ENCODE assay signal across 4 fruit fly cellular contexts in genomic region chrX:2713776-2714175, dm6.
TF ChIP-seq lines count a peak whose summit lies in the region.

TSS of gene CG2685 (minus strand) at chrX:2713960.
TSS of gene CG2694 (plus strand) at chrX:2714079.

- no peak for TF ChIP-seq CTCF in whole organism, embryonic (GFP tag; optimal IDR thresholded peaks at IDR 0.05; lab: Kevin White, UChicago)

TF ChIP-seq in whole organism, adult, 20 proteins besides CTCF, POLR2A, EP300 and RAD21:
- no peak for TF ChIP-seq toe (GFP tag; optimal IDR thresholded peaks at IDR 0.05; lab: Kevin White, UChicago)
- TF ChIP-seq CG5204 (GFP tag; optimal IDR thresholded peaks at IDR 0.05; lab: Kevin White, UChicago) = no peak
- peak; percentile 20 for TF ChIP-seq bab1 (GFP tag; optimal IDR thresholded peaks at IDR 0.05; lab: Kevin White, UChicago)
- no peak for TF ChIP-seq tj (GFP tag; optimal IDR thresholded peaks at IDR 0.05; lab: Kevin White, UChicago)
- TF ChIP-seq CG7101 (tag; optimal IDR thresholded peaks at IDR 0.05; lab: Kevin White, UChicago) = peak; percentile 20
- TF ChIP-seq Hr96 (GFP tag; optimal IDR thresholded peaks at IDR 0.05; lab: Kevin White, UChicago) = no peak
- TF ChIP-seq pad (GFP tag; optimal IDR thresholded peaks at IDR 0.05; lab: Kevin White, UChicago) = peak; percentile 9
- no peak for TF ChIP-seq CG11617 (GFP tag; optimal IDR thresholded peaks at IDR 0.05; lab: Kevin White, UChicago)
- TF ChIP-seq Mnt (GFP tag; optimal IDR thresholded peaks at IDR 0.05; lab: Kevin White, UChicago) = peak; percentile 45
- TF ChIP-seq CG1620 (GFP tag; optimal IDR thresholded peaks at IDR 0.05; lab: Kevin White, UChicago) = peak; percentile 0
TF ChIP-seq in whole organism, adult: peak in this region for 5.

TF ChIP-seq in whole organism, embryonic, 481 proteins besides CTCF, POLR2A, EP300 and RAD21 (continues in another document):
- TF ChIP-seq tna (GFP tag; IDR thresholded peaks at IDR 0.05; lab: Robert Waterston, UW; ENCODE audit: partially characterized antibody) = peak; percentile 60
- peak; percentile 83 for TF ChIP-seq MBD-R2 (GFP tag; IDR thresholded peaks at IDR 0.05; lab: Robert Waterston, UW)
- no peak for TF ChIP-seq ttk (GFP tag; IDR thresholded peaks at IDR 0.05; lab: Robert Waterston, UW)
- TF ChIP-seq Rfx (GFP tag; IDR thresholded peaks at IDR 0.05; lab: Robert Waterston, UW) = peak; percentile 33; the same call in 1 of the 2 replicates
- peak; percentile 44; the same call in 1 of the 2 replicates for TF ChIP-seq CG42726 (GFP tag; IDR thresholded peaks at IDR 0.05; lab: Robert Waterston, UW; ENCODE audit: partially characterized antibody)
- TF ChIP-seq bbx (GFP tag; IDR thresholded peaks at IDR 0.05; lab: Robert Waterston, UW; ENCODE audit: partially characterized antibody) = peak; percentile 79
- TF ChIP-seq CG10267 (tag; optimal IDR thresholded peaks at IDR 0.05; lab: Kevin White, UChicago) = peak; percentile 74
- peak; percentile 29 for TF ChIP-seq trem (tag; optimal IDR thresholded peaks at IDR 0.05; lab: Kevin White, UChicago)
- no peak for TF ChIP-seq Mrtf (GFP tag; IDR thresholded peaks at IDR 0.05; lab: Robert Waterston, UW)
- TF ChIP-seq Dbx (GFP tag; IDR thresholded peaks at IDR 0.05; lab: Robert Waterston, UW) = 0 out of 3 replicates have a peak, but pooled peaks have one; percentile 22
- no peak for TF ChIP-seq CkIIα-i1 (GFP tag; IDR thresholded peaks at IDR 0.05; lab: Robert Waterston, UW)
- peak; percentile 75 for TF ChIP-seq E2f2 (GFP tag; IDR thresholded peaks at IDR 0.05; lab: Robert Waterston, UW)
- TF ChIP-seq unc-4 (GFP tag; IDR thresholded peaks at IDR 0.05; lab: Robert Waterston, UW; ENCODE audit: partially characterized antibody) = peak; percentile 75
- no peak for TF ChIP-seq salm (tag; optimal IDR thresholded peaks at IDR 0.05; lab: Kevin White, UChicago)
- no peak for TF ChIP-seq CG17361 (GFP tag; IDR thresholded peaks at IDR 0.05; lab: Robert Waterston, UW)
- peak; percentile 80 for TF ChIP-seq amos (GFP tag; IDR thresholded peaks at IDR 0.05; lab: Robert Waterston, UW; ENCODE audit: partially characterized antibody)
- peak; percentile 54; the same call in 1 of the 2 replicates for TF ChIP-seq CG9932 (GFP tag; IDR thresholded peaks at IDR 0.05; lab: Robert Waterston, UW)
- TF ChIP-seq caup (GFP tag; optimal IDR thresholded peaks at IDR 0.05; lab: Kevin White, UChicago; ENCODE audit: severe bottlenecking) = no peak
- peak; percentile 7 for TF ChIP-seq CG2712 (tag; optimal IDR thresholded peaks at IDR 0.05; lab: Kevin White, UChicago)
- peak; percentile 7 for TF ChIP-seq CG30403 (GFP tag; optimal IDR thresholded peaks at IDR 0.05; lab: Kevin White, UChicago)
- peak; percentile 70 for TF ChIP-seq Dp (GFP tag; optimal IDR thresholded peaks at IDR 0.05; lab: Kevin White, UChicago)
- TF ChIP-seq MESR4 (GFP tag; optimal IDR thresholded peaks at IDR 0.05; lab: Kevin White, UChicago) = peak; percentile 41
- peak; percentile 65 for TF ChIP-seq row (GFP tag; IDR thresholded peaks at IDR 0.05; lab: Robert Waterston, UW)
- TF ChIP-seq Med (GFP tag; lab: Kevin White, UChicago) = peak; percentile 71
- no peak for TF ChIP-seq pnt (GFP tag; optimal IDR thresholded peaks at IDR 0.05; lab: Kevin White, UChicago)
- TF ChIP-seq nmo (GFP tag; optimal IDR thresholded peaks at IDR 0.05; lab: Kevin White, UChicago) = peak; percentile 10

TF ChIP-seq in whole organism, prepupa, 60 proteins besides CTCF, POLR2A, EP300 and RAD21:
- TF ChIP-seq CG1621 (tag; optimal IDR thresholded peaks at IDR 0.05; lab: Kevin White, UChicago) = no peak
- TF ChIP-seq CG31627 (GFP tag; optimal IDR thresholded peaks at IDR 0.05; lab: Kevin White, UChicago) = no peak
- TF ChIP-seq acj6 (GFP tag; optimal IDR thresholded peaks at IDR 0.05; lab: Kevin White, UChicago) = no peak
- peak; percentile 21 for TF ChIP-seq Eip78C (GFP tag; lab: Kevin White, UChicago)
- TF ChIP-seq esn (GFP tag; optimal IDR thresholded peaks at IDR 0.05; lab: Kevin White, UChicago) = peak; percentile 15
TF ChIP-seq in whole organism, prepupa: peak in this region for 2.

TF ChIP-seq in whole organism, wandering third instar larva, 38 proteins besides CTCF, POLR2A, EP300 and RAD21:
- TF ChIP-seq rgr (GFP tag; optimal IDR thresholded peaks at IDR 0.05; lab: Kevin White, UChicago) = peak; percentile 9
- no peak for TF ChIP-seq Rel (GFP tag; optimal IDR thresholded peaks at IDR 0.05; lab: Kevin White, UChicago)
- no peak for TF ChIP-seq Rel (tag; optimal IDR thresholded peaks at IDR 0.05; lab: Kevin White, UChicago)
- TF ChIP-seq tai (GFP tag; optimal IDR thresholded peaks at IDR 0.05; lab: Kevin White, UChicago) = no peak
- TF ChIP-seq Myc (optimal IDR thresholded peaks at IDR 0.05; lab: Kevin White, UChicago) = peak; percentile 24
- TF ChIP-seq foxo (GFP tag; optimal IDR thresholded peaks at IDR 0.05; lab: Kevin White, UChicago) = peak in 1 of 2 experiments; percentile 10
- no peak for TF ChIP-seq HLH106 (tag; optimal IDR thresholded peaks at IDR 0.05; lab: Kevin White, UChicago)
- no peak for TF ChIP-seq woc (GFP tag; optimal IDR thresholded peaks at IDR 0.05; lab: Kevin White, UChicago)
TF ChIP-seq in whole organism, wandering third instar larva: peak in this region for 3.
